Worm (Caenorhabditis elegans) whole organism, L3 larva: ENCODE measurements around the gene crh-1.

Source experiments
- ceh-82 ChIP-seq: fragments of 150-350 bp; optimal IDR thresholded peaks from 2 replicates; lab custom pipeline; 2014; ENCODE audit warnings: missing biosample characterization, missing genetic modification characterization
- daf-12 ChIP-seq: fragments of 150-350 bp; optimal IDR thresholded peaks from 2 replicates; lab custom pipeline; 2014; ENCODE audit warnings: missing biosample characterization, missing genetic modification reagents, missing genetic modification characterization
- elt-1 ChIP-seq: fragments of 150-350 bp; optimal IDR thresholded peaks from 2 replicates; lab custom pipeline; 2014; ENCODE audit warnings: missing biosample characterization, missing genetic modification characterization
- fkh-10 ChIP-seq: sonication (generic microtip); optimal IDR thresholded peaks from 2 replicates; lab custom pipeline; 2017; ENCODE audit warnings: missing biosample characterization, missing genetic modification reagents, missing genetic modification characterization
- jun-1 ChIP-seq: fragments of 150-350 bp; optimal IDR thresholded peaks from 2 replicates; lab custom pipeline; 2014; ENCODE audit warnings: missing biosample characterization, missing genetic modification reagents, missing genetic modification characterization
- lin-39 ChIP-seq: fragments of 150-350 bp; optimal IDR thresholded peaks from 2 replicates; lab custom pipeline; 2018; ENCODE audit warnings: missing biosample characterization, missing genetic modification reagents, missing genetic modification characterization
- mdl-1 ChIP-seq: fragments of 150-350 bp; optimal IDR thresholded peaks from 2 replicates; lab custom pipeline; 2014; ENCODE audit warnings: missing biosample characterization, missing genetic modification characterization
- nhr-11 ChIP-seq: fragments of 150-350 bp; optimal IDR thresholded peaks from 2 replicates; lab custom pipeline; 2014; ENCODE audit warnings: missing biosample characterization, missing genetic modification characterization
- nhr-12 ChIP-seq: fragments of 150-350 bp; optimal IDR thresholded peaks from 2 replicates; lab custom pipeline; 2014; ENCODE audit warnings: missing biosample characterization, missing genetic modification characterization
- nhr-28 ChIP-seq: fragments of 150-350 bp; optimal IDR thresholded peaks from 2 replicates; lab custom pipeline; 2014; ENCODE audit warnings: missing biosample characterization, missing genetic modification characterization
- pha-4 ChIP-seq: fragments of 150-350 bp; optimal IDR thresholded peaks from 2 replicates; lab custom pipeline; 2014; ENCODE audit warnings: missing biosample characterization, missing genetic modification reagents, missing genetic modification characterization
- tbx-2 ChIP-seq: sonication (generic microtip); optimal IDR thresholded peaks from 2 replicates; lab custom pipeline; 2016; ENCODE audit warnings: mild to moderate bottlenecking, missing genetic modification characterization, missing compliant biosample characterization
- unc-62 ChIP-seq: fragments of 150-350 bp; sonication (generic microtip); optimal IDR thresholded peaks from 4 replicates; lab custom pipeline; 2014; ENCODE audit warnings: missing biosample characterization, missing genetic modification reagents, missing genetic modification characterization
- ztf-11 ChIP-seq: fragments of 150-350 bp; optimal IDR thresholded peaks from 2 replicates; lab custom pipeline; 2014; ENCODE audit warnings: missing biosample characterization, missing genetic modification characterization

DNA sequence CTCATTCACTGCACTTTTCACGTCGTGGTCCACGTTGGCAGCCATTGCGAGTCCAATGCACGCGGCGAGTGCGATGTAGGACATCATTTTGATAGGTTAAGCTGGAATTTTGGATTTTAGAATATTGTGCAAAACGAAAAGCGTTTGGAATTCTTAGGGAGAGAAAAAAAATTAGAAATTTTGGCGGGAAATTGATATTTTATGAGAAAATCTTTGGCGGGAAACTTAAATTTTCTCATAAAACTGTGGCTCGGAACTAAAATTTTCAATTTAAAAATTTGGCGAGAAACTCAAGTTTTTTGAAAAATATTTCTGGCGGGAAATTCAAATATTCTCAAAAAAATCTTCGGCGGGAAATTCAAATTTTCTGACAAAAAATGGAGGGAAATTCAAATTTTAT lies 80.0 kb downstream of the crh-1 start, which contains the start of gene sup-1:
- no peak for TF ChIP-seq unc-62 (GFP tag; lab: Kevin White, UChicago)
- TF ChIP-seq mdl-1 (tag; lab: Kevin White, UChicago), result no peak
- no peak for TF ChIP-seq nhr-28 (tag; lab: Kevin White, UChicago)
- no peak for TF ChIP-seq lin-39 (tag; lab: Kevin White, UChicago)
- no peak for TF ChIP-seq ceh-82 (tag; lab: Kevin White, UChicago)
- TF ChIP-seq tbx-2 (tag; lab: Kevin White, UChicago), result no peak
- TF ChIP-seq nhr-11 (tag; lab: Kevin White, UChicago), result no peak
- TF ChIP-seq fkh-10 (GFP tag; lab: Kevin White, UChicago), result no peak
- no peak for TF ChIP-seq nhr-12 (tag; lab: Kevin White, UChicago)
- no peak for TF ChIP-seq elt-1 (tag; lab: Kevin White, UChicago)
- TF ChIP-seq pha-4, result no peak
- no peak for TF ChIP-seq ztf-11 (tag; lab: Kevin White, UChicago)
- TF ChIP-seq jun-1 (tag; lab: Kevin White, UChicago), result no peak
- TF ChIP-seq daf-12, result no peak
